Fruit fly (Drosophila melanogaster): ENCODE results near the gene Flad2.

dm6 chr2L:13370762-13371161 lies 41.6 kb upstream of the Flad2 start, which contains the start of gene ND-B22:
- TF ChIP-seq pan (optimal IDR thresholded peaks at IDR 0.05) = no peak
- no peak for TF ChIP-seq psq (optimal IDR thresholded peaks at IDR 0.05)
- TF ChIP-seq Dll (optimal IDR thresholded peaks at IDR 0.05) = no peak
- no peak for TF ChIP-seq EcR (GFP tag; optimal IDR thresholded peaks at IDR 0.05)
